Worm (Caenorhabditis elegans): ENCODE data around the gene C56C10.7.

The C56C10.7 gene

DNA sequence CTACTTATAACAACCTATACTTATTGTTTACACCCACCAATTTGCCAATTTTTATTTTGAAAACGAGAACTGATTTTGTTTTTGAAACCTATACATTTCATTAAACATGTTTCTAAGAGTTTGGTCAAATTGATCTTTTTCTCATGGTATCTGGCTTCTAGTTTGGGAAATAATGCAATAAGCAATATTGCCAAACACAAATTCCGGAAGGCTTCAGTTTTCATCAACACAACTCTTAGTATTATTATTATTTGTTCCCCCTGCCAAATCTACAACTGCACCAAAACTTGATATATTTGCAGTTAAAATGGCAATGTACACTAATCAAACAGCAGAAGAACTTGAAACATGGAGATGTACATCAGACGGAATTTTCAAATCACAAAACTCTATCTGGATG, 18.7 kb downstream of the C56C10.7 start, which contains the start of gene sra-27:
sra-27 (plus strand) TSS at position 301 of the 400 bp plus-strand sequence.
- TF ChIP-seq unc-62 (GFP tag; optimal IDR thresholded peaks at IDR 0.05) (no peak), alr-1 (tag; optimal IDR thresholded peaks at IDR 0.05) (no peak), mbf-1 (tag; optimal IDR thresholded peaks at IDR 0.05) (no peak), lin-13 (GFP tag; optimal IDR thresholded peaks at IDR 0.05) (no peak), nhr-23 (tag; optimal IDR thresholded peaks at IDR 0.05) (no peak), C34F6.9 (tag; optimal IDR thresholded peaks at IDR 0.05) (no peak), elt-1 (tag; optimal IDR thresholded peaks at IDR 0.05) (no peak), F13H6.1 (tag; optimal IDR thresholded peaks at IDR 0.05) (no peak), ztf-4 (tag; optimal IDR thresholded peaks at IDR 0.05) (no peak)

DNA sequence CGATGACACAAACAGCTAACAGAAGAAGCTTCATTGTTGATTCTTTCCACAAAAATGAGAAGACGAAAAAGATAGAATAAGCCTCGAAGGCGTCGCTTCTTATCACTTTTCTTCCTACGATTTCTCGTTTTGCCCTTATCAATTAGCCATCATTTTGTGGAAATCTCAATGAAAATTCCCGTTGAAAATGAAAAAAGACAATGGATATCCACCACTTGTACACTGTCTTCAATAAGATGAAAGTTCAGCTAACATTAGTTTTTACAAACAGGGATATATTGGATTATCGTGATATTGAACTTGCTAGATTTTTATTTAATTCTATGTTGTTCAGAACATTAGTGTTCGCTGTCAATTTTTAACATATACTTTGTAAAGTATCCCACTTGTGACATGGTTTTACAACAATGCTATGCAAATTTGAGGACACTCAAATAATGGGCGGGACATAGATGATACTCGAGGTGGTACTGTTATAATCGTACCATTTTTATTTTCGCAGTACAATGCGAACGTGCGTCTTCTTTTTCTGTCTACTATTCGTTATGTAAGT, 20.7 kb downstream of the C56C10.7 start, which contains the start of the genes F18C5.5 and F18C5.9:
F18C5.5 (minus strand) TSS at position 101 of the 553 bp plus-strand sequence.
F18C5.9 (plus strand) TSS at position 503 of the 553 bp plus-strand sequence.
- no peak for TF ChIP-seq peb-1 (tag; optimal IDR thresholded peaks at IDR 0.05)
- TF ChIP-seq ceh-82 (tag; optimal IDR thresholded peaks at IDR 0.05): no peak
- TF ChIP-seq sma-3 (GFP tag; optimal IDR thresholded peaks at IDR 0.05): no peak
- no peak for TF ChIP-seq unc-62 (GFP tag; optimal IDR thresholded peaks at IDR 0.05)
- no peak for TF ChIP-seq R02D3.7 (tag; optimal IDR thresholded peaks at IDR 0.05)
- TF ChIP-seq nhr-23 (tag; optimal IDR thresholded peaks at IDR 0.05): no peak
- TF ChIP-seq nhr-77 (tag; optimal IDR thresholded peaks at IDR 0.05): no peak
- TF ChIP-seq mdl-1 (tag; optimal IDR thresholded peaks at IDR 0.05): no peak
- TF ChIP-seq lin-13 (GFP tag; optimal IDR thresholded peaks at IDR 0.05): no peak
- TF ChIP-seq skn-1 (tag; optimal IDR thresholded peaks at IDR 0.05): no peak
- TF ChIP-seq nhr-10 (tag; optimal IDR thresholded peaks at IDR 0.05): no peak
- TF ChIP-seq lin-11 (tag; optimal IDR thresholded peaks at IDR 0.05): no peak

DNA sequence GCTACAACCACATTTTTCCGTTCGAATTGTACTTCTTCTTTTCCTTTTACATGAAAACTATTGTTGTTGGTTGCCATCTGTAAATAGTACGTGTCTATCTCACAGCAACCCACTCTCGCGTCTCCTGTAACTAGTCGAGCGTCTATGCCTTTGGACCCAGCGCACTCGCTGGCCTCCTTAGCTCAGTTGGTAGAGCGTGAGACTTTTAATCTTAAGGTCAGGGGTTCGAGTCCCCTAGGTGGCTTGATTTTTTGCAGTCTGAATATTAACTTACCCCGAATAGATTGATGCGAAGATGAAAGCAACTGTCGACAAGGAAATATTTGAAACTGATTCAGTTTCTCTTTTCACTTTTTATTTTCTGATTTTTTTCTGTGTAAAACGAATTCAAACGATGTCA, 22.3 kb downstream of the C56C10.7 start, which contains the start of gene mpz-3:
mpz-3 (minus strand) TSS at position 320 of the 400 bp plus-strand sequence.
- peak; percentile 63 for TF ChIP-seq sma-9 (GFP tag; optimal IDR thresholded peaks at IDR 0.05)
- no peak for TF ChIP-seq sma-9 (tag; optimal IDR thresholded peaks at IDR 0.05)
- TF ChIP-seq unc-55 (GFP tag; optimal IDR thresholded peaks at IDR 0.05): no peak
- no peak for TF ChIP-seq ama-1 (optimal IDR thresholded peaks at IDR 0.05)
- TF ChIP-seq lin-13 (GFP tag; optimal IDR thresholded peaks at IDR 0.05): peak; percentile 5
- peak; percentile 48 for TF ChIP-seq sma-3 (GFP tag; optimal IDR thresholded peaks at IDR 0.05)
- TF ChIP-seq unc-39 (tag; optimal IDR thresholded peaks at IDR 0.05): no peak
- TF ChIP-seq nhr-21 (tag; optimal IDR thresholded peaks at IDR 0.05): peak; percentile 50
- TF ChIP-seq mdl-1 (tag; optimal IDR thresholded peaks at IDR 0.05): no peak
- no peak for TF ChIP-seq sem-4 (tag; optimal IDR thresholded peaks at IDR 0.05)
- TF ChIP-seq C34F6.9 (tag; optimal IDR thresholded peaks at IDR 0.05): peak; percentile 37
- no peak for TF ChIP-seq mbf-1 (tag; optimal IDR thresholded peaks at IDR 0.05)
- TF ChIP-seq nhr-129 (tag; optimal IDR thresholded peaks at IDR 0.05): peak; percentile 68
- no peak for TF ChIP-seq nhr-23 (tag; optimal IDR thresholded peaks at IDR 0.05)
- peak; percentile 18 for TF ChIP-seq crh-2 (tag; optimal IDR thresholded peaks at IDR 0.05)
- TF ChIP-seq fos-1 (tag; optimal IDR thresholded peaks at IDR 0.05): peak; percentile 57
- TF ChIP-seq ceh-82 (tag; optimal IDR thresholded peaks at IDR 0.05): no peak
- TF ChIP-seq skn-1 (tag; optimal IDR thresholded peaks at IDR 0.05): no peak
- no peak for TF ChIP-seq nhr-12 (tag; optimal IDR thresholded peaks at IDR 0.05)
- TF ChIP-seq elt-3 (tag; optimal IDR thresholded peaks at IDR 0.05): no peak
- peak; percentile 28 for TF ChIP-seq F13H6.1 (tag; optimal IDR thresholded peaks at IDR 0.05)
- no peak for TF ChIP-seq alr-1 (tag; optimal IDR thresholded peaks at IDR 0.05)
- no peak for TF ChIP-seq nhr-10 (tag; optimal IDR thresholded peaks at IDR 0.05)
- no peak for TF ChIP-seq elt-1 (tag; optimal IDR thresholded peaks at IDR 0.05)
- peak; percentile 4 for TF ChIP-seq lin-11 (tag; optimal IDR thresholded peaks at IDR 0.05)
- peak; percentile 51 for TF ChIP-seq gmeb-1 (tag; optimal IDR thresholded peaks at IDR 0.05)
- TF ChIP-seq nhr-237 (tag; optimal IDR thresholded peaks at IDR 0.05): no peak
- TF ChIP-seq egl-27 (tag; optimal IDR thresholded peaks at IDR 0.05): no peak
- no peak for TF ChIP-seq blmp-1 (tag; optimal IDR thresholded peaks at IDR 0.05; ENCODE audit: insufficient read depth)
- TF ChIP-seq aly-2 (tag; optimal IDR thresholded peaks at IDR 0.05): no peak
- TF ChIP-seq ztf-4 (tag; optimal IDR thresholded peaks at IDR 0.05): no peak
- no peak for TF ChIP-seq mab-5 (tag; optimal IDR thresholded peaks at IDR 0.05)

DNA sequence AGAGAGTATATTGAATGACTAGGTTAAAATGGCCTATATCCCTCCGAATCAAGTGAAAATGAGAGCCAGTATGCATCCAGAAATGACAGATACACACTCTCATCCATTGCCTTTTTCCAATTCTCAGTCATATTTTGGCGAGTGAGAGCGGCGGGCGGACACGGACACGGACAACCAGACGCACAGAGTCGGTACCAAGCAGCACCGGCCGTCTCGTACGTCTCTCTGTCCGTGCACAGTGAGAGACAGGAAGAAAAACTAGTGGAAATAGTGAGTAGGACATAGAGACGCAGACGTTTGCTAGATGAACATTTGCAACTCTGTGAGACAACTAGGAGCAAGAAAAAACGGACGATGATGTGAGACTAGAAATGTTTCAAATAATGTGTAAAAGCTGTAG, 24.1 kb downstream of the C56C10.7 start:
- TF ChIP-seq zag-1 (tag; optimal IDR thresholded peaks at IDR 0.05): peak; percentile 43
- TF ChIP-seq nhr-129 (tag; optimal IDR thresholded peaks at IDR 0.05): peak; percentile 57
- TF ChIP-seq fos-1 (tag; optimal IDR thresholded peaks at IDR 0.05): peak; percentile 39
- peak in 1 of 2 experiments; percentile 59 for TF ChIP-seq lsy-2 (tag; optimal IDR thresholded peaks at IDR 0.05)
- no peak for TF ChIP-seq ama-1 (optimal IDR thresholded peaks at IDR 0.05)
- peak; percentile 11 for TF ChIP-seq F13H6.1 (tag; optimal IDR thresholded peaks at IDR 0.05)
- TF ChIP-seq peb-1 (tag; optimal IDR thresholded peaks at IDR 0.05): no peak
- TF ChIP-seq C34F6.9 (tag; optimal IDR thresholded peaks at IDR 0.05): peak; percentile 56
- no peak for TF ChIP-seq elt-3 (tag; optimal IDR thresholded peaks at IDR 0.05)
- peak; percentile 63 for TF ChIP-seq unc-55 (GFP tag; optimal IDR thresholded peaks at IDR 0.05)
- no peak for TF ChIP-seq unc-62 (GFP tag; optimal IDR thresholded peaks at IDR 0.05)
- no peak for TF ChIP-seq ZK546.5 (tag; optimal IDR thresholded peaks at IDR 0.05)
